Fruit fly (Drosophila melanogaster) Kc167 (cell line): Measurements from ENCODE around the gene cic.

Source experiments
- Myc ChIP-seq: fragments of >200 bp; optimal IDR thresholded peaks from 2 replicates; lab custom pipeline; 2017; ENCODE audit warnings: missing external identifiers
- Sin3A ChIP-seq: fragments of >200 bp; optimal IDR thresholded peaks from 2 replicates; lab custom pipeline; 2018; ENCODE audit warnings: missing external identifiers

DNA sequence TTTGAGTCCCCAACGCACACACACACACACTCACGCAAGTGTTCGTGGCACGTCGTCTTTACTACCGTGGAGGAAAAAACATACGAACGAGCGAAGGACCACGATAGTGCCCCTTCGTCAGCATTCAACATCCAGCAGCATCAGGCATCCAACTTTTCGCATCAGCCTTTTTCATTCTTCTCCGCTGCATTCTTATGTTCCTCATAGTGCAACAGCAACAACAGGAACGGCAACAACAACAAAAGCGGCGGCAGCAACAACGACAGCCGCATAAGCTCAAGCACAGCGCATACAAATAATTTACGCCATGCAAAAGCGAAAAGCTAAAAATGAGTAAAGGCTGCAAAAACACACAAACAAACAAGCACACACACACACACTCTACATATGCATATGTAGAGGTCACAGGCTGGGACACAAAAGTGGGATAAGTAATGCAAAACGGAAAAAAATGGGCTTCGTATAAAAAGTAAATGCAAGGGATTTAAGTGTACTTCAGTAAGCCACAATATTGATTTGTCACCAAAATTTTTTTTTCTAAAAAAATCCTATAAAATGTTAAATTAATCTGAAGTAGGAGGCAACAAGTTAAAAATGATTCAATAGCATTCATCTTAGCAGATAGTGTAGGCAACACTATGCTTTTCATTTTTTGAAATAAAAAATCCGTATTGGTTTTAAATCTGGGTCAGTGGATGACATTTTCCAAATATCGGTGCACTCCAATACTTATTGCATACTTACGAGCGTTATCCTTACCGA, 30.4 kb downstream of the cic start:
- TF ChIP-seq Sin3A (lab: Kevin White, UChicago) (no peak), Myc (lab: Kevin White, UChicago) (no peak)
